Worm (Caenorhabditis elegans) whole organism, late embryonic: ENCODE data around the gene F59D12.3.

Experiments
- C38D4.7 ChIP-seq: fragments of 200-800 bp; sonication (Bioruptor generic); optimal IDR thresholded peaks from 2 replicates; lab custom pipeline; 2018; ENCODE audit warnings: mild to moderate bottlenecking, missing genetic modification characterization, moderate library complexity, missing compliant biosample characterization
- K02D7.2 ChIP-seq: sonication (generic microtip); optimal IDR thresholded peaks from 2 replicates; lab custom pipeline; 2017; ENCODE audit warnings: mild to moderate bottlenecking, missing genetic modification characterization, missing compliant biosample characterization
- K09A11.1 ChIP-seq: sonication (generic microtip); optimal IDR thresholded peaks from 2 replicates; lab custom pipeline; 2017; ENCODE audit warnings: antibody characterized with exemption, mild to moderate bottlenecking, missing genetic modification characterization, missing compliant biosample characterization; ENCODE audit not compliant: insufficient read depth
- ahr-1 ChIP-seq: sonication (generic microtip); optimal IDR thresholded peaks from 2 replicates; lab custom pipeline; 2016; ENCODE audit warnings: missing genetic modification characterization, missing compliant biosample characterization
- ama-1 ChIP-seq: fragments of 150-350 bp; optimal IDR thresholded peaks from 2 replicates; lab custom pipeline; 2014
- ceh-14 ChIP-seq: sonication (generic microtip); optimal IDR thresholded peaks from 2 replicates; lab custom pipeline; 2016; ENCODE audit warnings: missing genotype, missing genetic modification characterization, missing compliant biosample characterization
- ceh-18 ChIP-seq: sonication (generic microtip); optimal IDR thresholded peaks from 2 replicates; lab custom pipeline; 2016; ENCODE audit warnings: missing genetic modification characterization, missing compliant biosample characterization
- ceh-22 ChIP-seq: sonication (generic microtip); optimal IDR thresholded peaks from 2 replicates; lab custom pipeline; 2017; ENCODE audit warnings: missing biosample characterization, missing genetic modification characterization
- ceh-31 ChIP-seq: sonication (generic microtip); optimal IDR thresholded peaks from 2 replicates; lab custom pipeline; 2016; ENCODE audit warnings: missing genetic modification characterization, missing compliant biosample characterization
- ceh-34 ChIP-seq: sonication (generic microtip); optimal IDR thresholded peaks from 2 replicates; lab custom pipeline; 2016; ENCODE audit warnings: mild to moderate bottlenecking, missing genetic modification characterization, missing compliant biosample characterization
- ceh-45 ChIP-seq: fragments of 200-800 bp; sonication (Bioruptor generic); IDR thresholded peaks from 2 replicates; pipeline ENCODE4 v1.3.6; 2022; ENCODE audit warnings: missing genetic modification reagents, missing genetic modification characterization, missing compliant biosample characterization
- ceh-48 ChIP-seq: sonication (generic microtip); optimal IDR thresholded peaks from 2 replicates; lab custom pipeline; 2016; ENCODE audit warnings: missing genetic modification characterization, inconsistent platforms, missing compliant biosample characterization
- che-1 ChIP-seq: sonication (generic microtip); optimal IDR thresholded peaks from 2 replicates; lab custom pipeline; 2016; ENCODE audit warnings: mild to moderate bottlenecking, missing genetic modification characterization, missing compliant biosample characterization
- dve-1 ChIP-seq: sonication (generic microtip); optimal IDR thresholded peaks from 2 replicates; lab custom pipeline; 2017; ENCODE audit warnings: antibody characterized with exemption, mild to moderate bottlenecking, missing genetic modification characterization, missing compliant biosample characterization
- elt-4 ChIP-seq: sonication (generic microtip); optimal IDR thresholded peaks from 2 replicates; lab custom pipeline; 2016; ENCODE audit warnings: missing genetic modification characterization, missing compliant biosample characterization
- fkh-6 ChIP-seq: sonication (generic microtip); optimal IDR thresholded peaks from 2 replicates; lab custom pipeline; 2016; ENCODE audit warnings: missing genetic modification characterization, missing compliant biosample characterization
- gmeb-2 ChIP-seq: sonication (generic microtip); optimal IDR thresholded peaks from 2 replicates; lab custom pipeline; 2016; ENCODE audit warnings: missing genetic modification characterization, inconsistent platforms, missing compliant biosample characterization
- hlh-8 ChIP-seq: sonication (generic microtip); optimal IDR thresholded peaks from 2 replicates; lab custom pipeline; 2016; ENCODE audit warnings: missing genotype, missing genetic modification characterization, missing compliant biosample characterization
- mec-3 ChIP-seq: sonication (generic microtip); optimal IDR thresholded peaks from 2 replicates; lab custom pipeline; 2016; ENCODE audit warnings: borderline replicate concordance, missing genetic modification characterization, missing compliant biosample characterization
- nfya-1 ChIP-seq: sonication (generic microtip); optimal IDR thresholded peaks from 2 replicates; lab custom pipeline; 2017; ENCODE audit warnings: missing genetic modification characterization, mild to moderate bottlenecking, missing compliant biosample characterization, antibody characterized with exemption, moderate library complexity
- nhr-232 ChIP-seq: sonication (generic microtip); optimal IDR thresholded peaks from 2 replicates; lab custom pipeline; 2016; ENCODE audit warnings: missing genetic modification characterization, missing compliant biosample characterization
- pag-3 ChIP-seq: sonication (generic microtip); optimal IDR thresholded peaks from 2 replicates; lab custom pipeline; 2016; ENCODE audit warnings: missing compliant biosample characterization, missing genetic modification characterization, borderline replicate concordance
- pax-1 ChIP-seq: fragments of 150-350 bp; optimal IDR thresholded peaks from 2 replicates; lab custom pipeline; 2014; ENCODE audit warnings: missing biosample characterization, missing genetic modification characterization
- pha-4 ChIP-seq: fragments of 150-350 bp; optimal IDR thresholded peaks from 2 replicates; lab custom pipeline; 2018; ENCODE audit warnings: missing biosample characterization, missing genetic modification reagents, missing genetic modification characterization
- ref-2 ChIP-seq: sonication (generic microtip); optimal IDR thresholded peaks from 2 replicates; lab custom pipeline; 2016; ENCODE audit warnings: missing genetic modification characterization, missing compliant biosample characterization
- rnt-1 ChIP-seq: sonication (generic microtip); optimal IDR thresholded peaks from 2 replicates; lab custom pipeline; 2016; ENCODE audit warnings: missing genetic modification characterization, missing compliant biosample characterization
- sdc-2 ChIP-seq: sonication (generic microtip); optimal IDR thresholded peaks from 2 replicates; lab custom pipeline; 2016; ENCODE audit warnings: missing genotype, missing genetic modification characterization, missing compliant biosample characterization
- sox-2 ChIP-seq: fragments of 200-800 bp; sonication (Bioruptor generic); IDR thresholded peaks from 2 replicates; pipeline ENCODE4 v1.3.6; 2022; ENCODE audit warnings: missing genetic modification reagents, missing genetic modification characterization, missing compliant biosample characterization
- syd-9 ChIP-seq: sonication (generic microtip); optimal IDR thresholded peaks from 2 replicates; lab custom pipeline; 2016; ENCODE audit warnings: mild to moderate bottlenecking, missing genetic modification characterization, moderate library complexity, missing compliant biosample characterization
- tbx-2 ChIP-seq: sonication (generic microtip); optimal IDR thresholded peaks from 2 replicates; lab custom pipeline; 2016; ENCODE audit warnings: missing genetic modification characterization, missing compliant biosample characterization
- tbx-7 ChIP-seq: sonication (generic microtip); optimal IDR thresholded peaks from 2 replicates; lab custom pipeline; 2016; ENCODE audit warnings: missing genotype, missing genetic modification characterization, missing compliant biosample characterization
- unc-3 ChIP-seq, 2 experiments: fragments of 200-800 bp in 1 of 2; sonication (Bioruptor generic) in 1 of 2; sonication (generic microtip) in 1 of 2; conservative IDR thresholded peaks in 1 of 2; optimal IDR thresholded peaks in 1 of 2; 2 replicates each; pipeline versions ENCODE4 v1.3.6 to Lab custom; 2016 to 2022; ENCODE audit warnings: missing compliant biosample characterization in 2 of 2, missing genetic modification characterization in 2 of 2, missing genetic modification reagents in 1 of 2
- unc-42 ChIP-seq: sonication (generic microtip); optimal IDR thresholded peaks from 2 replicates; lab custom pipeline; 2016; ENCODE audit warnings: missing genotype, missing genetic modification characterization, missing compliant biosample characterization
- unc-55 ChIP-seq: sonication (generic microtip); optimal IDR thresholded peaks from 2 replicates; lab custom pipeline; 2017; ENCODE audit warnings: missing biosample characterization, missing genetic modification reagents, missing genetic modification characterization
- unc-86 ChIP-seq: sonication (generic microtip); optimal IDR thresholded peaks from 2 replicates; lab custom pipeline; 2016; ENCODE audit warnings: missing genetic modification characterization, missing compliant biosample characterization

The F59D12.3 gene

DNA sequence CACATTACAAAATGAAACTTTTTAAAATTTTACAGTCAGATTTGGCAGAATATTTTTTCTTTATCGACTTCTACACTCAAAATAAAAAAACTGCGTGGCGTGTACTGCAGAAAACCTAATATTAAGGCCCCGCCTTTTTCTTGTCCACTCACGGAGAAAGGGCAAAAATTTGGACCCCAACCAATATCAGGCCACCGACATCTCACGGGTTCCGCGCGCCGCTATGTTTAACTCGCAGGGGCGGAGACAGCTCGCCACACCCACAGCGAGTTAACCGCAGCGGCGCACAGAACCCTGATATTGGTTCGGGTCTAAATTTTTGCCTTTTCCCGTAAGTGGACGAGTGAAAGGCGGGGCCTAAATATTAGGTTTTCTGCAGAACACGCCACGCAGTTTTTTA, 13.0 kb upstream of the F59D12.3 start:
- TF ChIP-seq syd-9 (tag; lab: Kevin White, UChicago) (no peak), ceh-14 (tag; lab: Kevin White, UChicago) (no peak), ceh-34 (tag; lab: Kevin White, UChicago) (no peak), ceh-18 (tag; lab: Kevin White, UChicago) (no peak), mec-3 (tag; lab: Kevin White, UChicago) (no peak)

DNA sequence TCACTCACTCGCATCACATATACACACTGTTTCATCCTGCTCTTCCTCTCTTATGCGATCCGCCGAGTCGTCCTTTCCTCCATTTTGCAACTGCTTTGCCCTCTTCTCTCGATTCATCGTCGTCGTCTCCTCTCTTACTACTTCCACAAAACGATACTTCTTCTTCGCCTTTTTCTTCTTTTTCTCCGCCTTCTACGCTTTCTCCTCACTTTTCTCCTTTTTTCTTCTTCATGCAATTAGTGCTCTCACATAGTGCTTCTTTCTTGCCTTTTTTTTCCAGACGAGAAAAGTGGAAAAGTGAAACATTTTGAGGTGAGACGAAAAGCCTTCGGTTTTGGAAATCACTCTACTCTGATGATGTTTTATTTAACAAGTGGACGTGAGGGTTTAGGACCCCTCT, 8.8 kb upstream of the F59D12.3 start:
- TF ChIP-seq nfya-1, result peak; percentile 25
- peak; percentile 50 for TF ChIP-seq unc-42
- no peak for TF ChIP-seq sox-2 (GFP tag; lab: Robert Waterston, UW)
- peak; percentile 20 for TF ChIP-seq ceh-31 (tag; lab: Kevin White, UChicago)

DNA sequence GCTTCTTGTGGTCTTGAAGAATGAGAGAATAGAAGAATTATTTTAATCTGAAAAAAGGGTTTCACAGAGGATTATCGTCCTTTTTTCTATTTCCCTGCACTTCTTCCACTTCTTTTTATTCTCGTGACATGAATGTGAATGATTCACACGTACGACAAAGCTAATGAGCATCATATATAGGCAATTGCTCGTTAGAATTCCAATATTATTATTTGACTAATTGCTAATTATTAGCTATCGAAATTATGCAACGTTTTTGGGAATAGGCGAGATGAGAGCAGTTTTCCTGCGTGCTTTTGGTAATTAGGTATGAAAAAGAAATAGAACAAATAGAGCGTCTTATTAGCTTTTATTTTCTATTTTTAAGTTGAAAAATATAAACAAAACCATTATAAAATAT, 7.0 kb upstream of the F59D12.3 start:
- TF ChIP-seq dve-1 (tag; lab: Kevin White, UChicago), result no peak
- TF ChIP-seq pax-1 (tag; lab: Kevin White, UChicago), result no peak
- no peak for TF ChIP-seq elt-4 (tag; lab: Kevin White, UChicago)
- TF ChIP-seq fkh-6, result no peak
- TF ChIP-seq ceh-48 (tag; lab: Kevin White, UChicago), result no peak
- no peak for TF ChIP-seq ama-1
- no peak for TF ChIP-seq unc-3 (GFP tag; conservative IDR thresholded peaks at IDR 0.05; lab: Robert Waterston, UW)
- no peak for TF ChIP-seq unc-3 (tag; optimal IDR thresholded peaks at IDR 0.05; lab: Kevin White, UChicago)
- TF ChIP-seq pha-4 (tag; lab: Kevin White, UChicago), result no peak
- no peak for TF ChIP-seq pag-3
- no peak for TF ChIP-seq ahr-1 (tag; lab: Kevin White, UChicago)
- no peak for TF ChIP-seq unc-86 (tag; lab: Kevin White, UChicago)
- TF ChIP-seq tbx-2 (tag; lab: Kevin White, UChicago), result no peak
- no peak for TF ChIP-seq tbx-7
- no peak for TF ChIP-seq K02D7.2 (tag; lab: Kevin White, UChicago)

DNA sequence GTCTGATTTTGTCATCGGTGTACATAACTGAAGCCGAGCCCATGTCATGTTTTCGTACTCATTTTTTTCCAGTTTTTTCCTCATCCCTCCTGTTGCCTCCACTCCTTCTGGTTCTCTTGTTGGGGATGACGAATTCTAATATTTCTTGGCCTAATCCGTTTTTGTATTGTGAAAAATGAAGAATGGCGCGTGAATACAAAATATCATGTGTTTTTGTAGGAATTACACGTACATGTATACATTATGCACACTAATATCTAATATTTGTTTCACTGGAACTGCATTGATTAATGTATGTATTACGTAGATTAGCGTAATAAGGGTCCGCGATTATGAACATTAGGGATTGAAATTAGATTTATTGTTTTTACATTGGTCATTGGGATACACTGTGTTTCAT, 4.9 kb upstream of the F59D12.3 start:
- no peak for TF ChIP-seq ceh-45 (GFP tag; lab: Robert Waterston, UW)
- TF ChIP-seq pag-3, result no peak
- no peak for TF ChIP-seq hlh-8 (tag; lab: Kevin White, UChicago)
- no peak for TF ChIP-seq nhr-232 (tag; lab: Kevin White, UChicago)
- no peak for TF ChIP-seq unc-3 (GFP tag; conservative IDR thresholded peaks at IDR 0.05; lab: Robert Waterston, UW)
- TF ChIP-seq unc-3 (tag; optimal IDR thresholded peaks at IDR 0.05; lab: Kevin White, UChicago), result no peak
- TF ChIP-seq unc-55 (GFP tag; lab: Kevin White, UChicago), result no peak
- no peak for TF ChIP-seq ceh-34 (tag; lab: Kevin White, UChicago)
- no peak for TF ChIP-seq ceh-31 (tag; lab: Kevin White, UChicago)
- no peak for TF ChIP-seq ceh-18 (tag; lab: Kevin White, UChicago)
- TF ChIP-seq ceh-14 (tag; lab: Kevin White, UChicago), result no peak
- no peak for TF ChIP-seq syd-9 (tag; lab: Kevin White, UChicago)
- TF ChIP-seq ref-2 (tag; lab: Kevin White, UChicago), result no peak
- no peak for TF ChIP-seq K09A11.1 (tag; lab: Kevin White, UChicago)
- TF ChIP-seq C38D4.7 (GFP tag; lab: Kevin White, UChicago), result no peak
- TF ChIP-seq sdc-2 (tag; lab: Kevin White, UChicago), result no peak
- TF ChIP-seq ceh-22 (tag; lab: Kevin White, UChicago), result no peak
- TF ChIP-seq gmeb-2, result no peak
- TF ChIP-seq rnt-1 (tag; lab: Kevin White, UChicago), result no peak
- no peak for TF ChIP-seq che-1 (tag; lab: Kevin White, UChicago)

DNA sequence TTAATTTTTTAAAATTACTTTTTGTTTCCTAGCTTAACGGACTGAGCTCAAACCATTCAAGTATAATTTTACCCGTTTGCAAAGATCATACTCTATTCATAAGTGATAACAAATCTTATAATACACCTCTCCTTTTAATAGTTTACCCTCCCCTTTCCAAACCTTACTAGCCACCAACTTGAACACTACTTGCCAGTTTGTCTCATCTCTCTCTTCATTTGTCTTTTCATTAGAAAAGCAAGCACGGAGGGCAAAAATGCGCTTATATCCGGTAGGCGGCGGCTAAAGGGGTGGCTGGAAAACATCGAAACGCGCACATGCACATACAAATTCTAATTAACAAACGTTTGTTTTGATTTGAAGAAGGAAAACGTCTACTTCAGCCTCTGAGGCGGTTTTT, 4.2 kb upstream of the F59D12.3 start:
- TF ChIP-seq sdc-2 (tag; lab: Kevin White, UChicago) (peak; percentile 68), unc-3 (GFP tag; conservative IDR thresholded peaks at IDR 0.05; lab: Robert Waterston, UW) (no peak), unc-3 (tag; optimal IDR thresholded peaks at IDR 0.05; lab: Kevin White, UChicago) (no peak)
